Worm (Caenorhabditis elegans) whole organism, L1 larva: ENCODE results near the gene lips-13.

Experiments used
- C04F5.9 ChIP-seq: sonication (generic microtip); optimal IDR thresholded peaks from 2 replicates; lab custom pipeline; 2016; ENCODE audit warnings: missing genetic modification characterization, missing compliant biosample characterization
- ama-1 ChIP-seq: fragments of 150-350 bp; optimal IDR thresholded peaks from 2 replicates; lab custom pipeline; 2014
- ceh-8 ChIP-seq: fragments of 200-800 bp; sonication (Bioruptor generic); optimal IDR thresholded peaks from 2 replicates; lab custom pipeline; 2018; ENCODE audit warnings: mild to moderate bottlenecking, missing genetic modification characterization, moderate library complexity, missing compliant biosample characterization
- ceh-88 ChIP-seq: fragments of 200-800 bp; sonication (Bioruptor generic); IDR thresholded peaks from 2 replicates; pipeline ENCODE4 v1.3.6; 2022; ENCODE audit warnings: missing genetic modification characterization, missing compliant biosample characterization
- efl-1 ChIP-seq, 4 experiments: fragments of 150-350 bp; optimal IDR thresholded peaks in 3 of 4; peaks in 1 of 4; 1 replicate in 1 of 4; 2 replicates in 3 of 4; lab custom pipeline; 2014; ENCODE audit warnings: missing biosample characterization in 2 of 4, missing genetic modification characterization in 2 of 4, missing genetic modification reagents in 2 of 4
- egl-13 ChIP-seq: sonication (generic microtip); optimal IDR thresholded peaks from 2 replicates; lab custom pipeline; 2016; ENCODE audit warnings: missing genotype, missing genetic modification reagents, missing genetic modification characterization, missing compliant biosample characterization
- elt-3 ChIP-seq, 6 experiments: fragments of 150-350 bp in 1 of 6; sonication (generic microtip); optimal IDR thresholded peaks; 2 replicates each; lab custom pipeline; 2017 to 2018; ENCODE audit warnings: missing biosample characterization in 6 of 6, missing genetic modification characterization in 6 of 6, inconsistent platforms in 1 of 6
- ets-5 ChIP-seq: fragments of 200-800 bp; sonication (Bioruptor generic); IDR thresholded peaks from 2 replicates; pipeline ENCODE4 v1.3.6; 2022; ENCODE audit warnings: missing genetic modification characterization, missing compliant biosample characterization
- fkh-10 ChIP-seq: sonication (generic microtip); optimal IDR thresholded peaks from 2 replicates; lab custom pipeline; 2017; ENCODE audit warnings: missing biosample characterization, missing genetic modification reagents, missing genetic modification characterization
- fkh-8 ChIP-seq: sonication (generic microtip); optimal IDR thresholded peaks from 2 replicates; lab custom pipeline; 2016; ENCODE audit warnings: mild to moderate bottlenecking, missing genetic modification characterization, missing compliant biosample characterization
- hlh-4 ChIP-seq: sonication (generic microtip); optimal IDR thresholded peaks from 2 replicates; lab custom pipeline; 2016; ENCODE audit warnings: mild to moderate bottlenecking, missing genetic modification characterization, missing compliant biosample characterization
- lin-35 ChIP-seq, 2 experiments: fragments of 150-350 bp; optimal IDR thresholded peaks; 2 replicates each; lab custom pipeline; 2014; ENCODE audit warnings: missing biosample characterization in 2 of 2, missing genetic modification characterization in 2 of 2, missing genetic modification reagents in 2 of 2
- lsy-2 ChIP-seq, 2 experiments: fragments of 150-350 bp; optimal IDR thresholded peaks; 2 replicates each; lab custom pipeline; 2014; ENCODE audit warnings: missing biosample characterization in 2 of 2, missing genetic modification characterization in 2 of 2
- mdl-1 ChIP-seq, 2 experiments: fragments of 150-350 bp; optimal IDR thresholded peaks; 2 replicates each; lab custom pipeline; 2014 to 2017; ENCODE audit warnings: missing biosample characterization in 2 of 2, missing genetic modification characterization in 2 of 2, inconsistent platforms in 1 of 2
- nhr-28 ChIP-seq: fragments of 150-350 bp; optimal IDR thresholded peaks from 2 replicates; lab custom pipeline; 2014; ENCODE audit warnings: missing biosample characterization, missing genetic modification characterization
- nhr-47 ChIP-seq: sonication (generic microtip); optimal IDR thresholded peaks from 2 replicates; lab custom pipeline; 2016; ENCODE audit warnings: mild to moderate bottlenecking, missing genetic modification characterization, moderate library complexity, missing compliant biosample characterization
- nhr-77 ChIP-seq: fragments of 150-350 bp; optimal IDR thresholded peaks from 2 replicates; lab custom pipeline; 2014; ENCODE audit warnings: missing biosample characterization, missing genetic modification characterization
- pqm-1 ChIP-seq: sonication (generic microtip); optimal IDR thresholded peaks from 3 replicates; lab custom pipeline; 2017; ENCODE audit warnings: missing biosample characterization, missing genetic modification characterization
- rnt-1 ChIP-seq: sonication (generic microtip); optimal IDR thresholded peaks from 2 replicates; lab custom pipeline; 2016; ENCODE audit warnings: mild to moderate bottlenecking, missing genetic modification characterization, moderate library complexity, missing compliant biosample characterization
- skn-1 ChIP-seq: fragments of 150-350 bp; optimal IDR thresholded peaks from 2 replicates; lab custom pipeline; 2014; ENCODE audit warnings: missing biosample characterization, missing genetic modification characterization
- snu-23 ChIP-seq: sonication (generic microtip); optimal IDR thresholded peaks from 2 replicates; lab custom pipeline; 2016; ENCODE audit warnings: missing genetic modification characterization, missing compliant biosample characterization
- swsn-7 ChIP-seq: sonication (generic microtip); optimal IDR thresholded peaks from 2 replicates; lab custom pipeline; 2016; ENCODE audit warnings: missing genetic modification characterization, missing compliant biosample characterization
- tbx-2 ChIP-seq: sonication (generic microtip); optimal IDR thresholded peaks from 2 replicates; lab custom pipeline; 2016; ENCODE audit warnings: missing genetic modification characterization, missing compliant biosample characterization
- unc-130 ChIP-seq: fragments of 150-350 bp; optimal IDR thresholded peaks from 2 replicates; lab custom pipeline; 2017; ENCODE audit warnings: missing biosample characterization, missing genetic modification characterization, inconsistent platforms
- unc-86 ChIP-seq: sonication (generic microtip); optimal IDR thresholded peaks from 2 replicates; lab custom pipeline; 2016; ENCODE audit warnings: missing genetic modification characterization, missing compliant biosample characterization

The lips-13 gene

DNA sequence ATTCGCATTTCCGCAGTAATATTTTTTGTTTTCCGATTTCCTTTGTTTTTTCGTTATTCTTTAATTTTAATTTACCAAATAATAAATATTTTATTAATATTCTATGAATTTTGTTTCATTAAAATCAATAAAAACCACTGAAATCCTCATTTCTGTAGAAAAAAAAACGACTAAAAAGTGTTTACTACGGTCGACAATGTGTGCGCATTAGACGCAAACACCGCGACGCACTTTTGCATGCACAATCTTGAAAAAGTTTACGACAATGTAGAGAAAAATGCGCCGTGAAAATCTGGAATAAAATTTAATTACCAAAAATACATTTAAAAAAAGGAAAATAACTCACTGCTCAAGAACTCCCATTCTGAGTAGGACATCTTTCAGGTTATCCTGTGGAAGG is 46.4 kb downstream of the lips-13 start:
- TF ChIP-seq lsy-2 (tag; optimal IDR thresholded peaks at IDR 0.05; lab: Kevin White, UChicago) (peak in 1 of 2 experiments; percentile 63), egl-13 (tag; lab: Kevin White, UChicago) (no peak), efl-1 (optimal IDR thresholded peaks at IDR 0.05; lab: Kevin White, UChicago) (peak in 1 of 2 experiments; percentile 6), efl-1 (GFP tag; optimal IDR thresholded peaks at IDR 0.05 in 1 of 2; lab: Kevin White, UChicago) (no peak)

DNA sequence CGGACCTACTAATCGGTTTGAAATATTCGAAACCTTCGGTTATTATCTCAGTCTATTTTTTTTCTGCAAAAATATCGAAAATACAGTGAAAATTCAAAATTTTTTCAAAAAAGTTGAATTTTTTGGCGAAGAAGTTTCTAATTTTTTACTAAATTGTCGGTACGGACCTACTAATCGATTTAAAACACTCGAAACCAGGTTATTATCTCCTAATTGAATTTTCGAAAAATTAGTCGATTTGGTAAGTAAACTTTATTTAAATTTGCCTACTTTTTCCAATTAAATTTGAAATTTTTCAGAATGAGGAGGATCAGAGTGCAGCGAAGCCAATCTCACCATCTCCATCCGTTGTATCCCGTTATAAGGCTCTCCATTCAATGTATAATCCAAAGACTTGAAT is 47.0 kb downstream of the lips-13 start, which contains the start of gene K02E7.12:
TSS of gene K02E7.12 (plus strand) at position 301 of the 400 bp plus-strand sequence.
- TF ChIP-seq unc-86 (tag; lab: Kevin White, UChicago) (no peak), mdl-1 (tag; optimal IDR thresholded peaks at IDR 0.05; lab: Kevin White, UChicago) (no peak), snu-23 (GFP tag; lab: Kevin White, UChicago) (no peak), lin-35 (GFP tag; optimal IDR thresholded peaks at IDR 0.05; lab: Kevin White, UChicago) (no peak), egl-13 (tag; lab: Kevin White, UChicago) (no peak)

DNA sequence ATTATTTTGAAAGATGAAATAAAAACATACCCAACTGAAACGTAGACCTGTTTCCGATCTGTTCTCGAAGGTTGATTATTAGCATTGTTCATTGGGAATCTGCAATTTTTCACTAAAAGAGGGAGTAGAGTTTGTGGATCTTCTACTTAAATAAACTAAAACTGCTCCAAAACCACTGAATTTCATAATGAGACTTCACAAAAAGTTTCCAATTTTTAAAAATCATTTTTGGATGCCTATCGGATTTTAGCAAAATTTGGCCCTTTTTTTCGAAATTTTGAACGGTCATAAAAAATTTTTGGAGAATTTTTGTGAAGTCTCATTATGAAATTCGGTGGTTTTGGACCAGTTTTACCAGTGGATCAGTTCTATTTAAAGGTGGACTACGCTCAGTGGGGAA is 50.9 kb downstream of the lips-13 start, which contains the start of gene K02E7.10:
TSS of gene K02E7.10 (minus strand) at position 101 of the 400 bp plus-strand sequence.
- no peak for TF ChIP-seq ceh-88 (GFP tag; lab: Robert Waterston, UW)
- TF ChIP-seq egl-13 (tag; lab: Kevin White, UChicago), result no peak
- TF ChIP-seq unc-130 (tag; lab: Kevin White, UChicago), result no peak
- no peak for TF ChIP-seq skn-1 (tag; lab: Kevin White, UChicago)
- TF ChIP-seq hlh-4 (tag; lab: Kevin White, UChicago), result no peak
- no peak for TF ChIP-seq rnt-1 (tag; lab: Kevin White, UChicago)
- no peak for TF ChIP-seq ceh-8 (GFP tag; lab: Kevin White, UChicago)
- TF ChIP-seq ama-1, result no peak
- no peak for TF ChIP-seq nhr-47
- no peak for TF ChIP-seq nhr-28 (tag; lab: Kevin White, UChicago)
- no peak for TF ChIP-seq C04F5.9 (tag; lab: Kevin White, UChicago)
- no peak for TF ChIP-seq fkh-10 (GFP tag; lab: Kevin White, UChicago)
- TF ChIP-seq elt-3 (tag; optimal IDR thresholded peaks at IDR 0.05; lab: Kevin White, UChicago), result no peak
- TF ChIP-seq tbx-2 (tag; lab: Kevin White, UChicago), result no peak
- no peak for TF ChIP-seq ets-5 (GFP tag; lab: Robert Waterston, UW)
- TF ChIP-seq swsn-7 (tag; lab: Kevin White, UChicago), result no peak
- no peak for TF ChIP-seq nhr-77
- no peak for TF ChIP-seq snu-23 (GFP tag; lab: Kevin White, UChicago)
- no peak for TF ChIP-seq fkh-8 (tag; lab: Kevin White, UChicago)
- no peak for TF ChIP-seq pqm-1
